Worm (Caenorhabditis elegans) whole organism, dauer: ENCODE measurements around the gene let-418.

Experiments used
- unc-62 ChIP-seq: sonication (generic microtip); optimal IDR thresholded peaks from 2 replicates; lab custom pipeline; 2017; ENCODE audit warnings: missing biosample characterization, missing genetic modification reagents, missing genetic modification characterization

let-418 gene

DNA sequence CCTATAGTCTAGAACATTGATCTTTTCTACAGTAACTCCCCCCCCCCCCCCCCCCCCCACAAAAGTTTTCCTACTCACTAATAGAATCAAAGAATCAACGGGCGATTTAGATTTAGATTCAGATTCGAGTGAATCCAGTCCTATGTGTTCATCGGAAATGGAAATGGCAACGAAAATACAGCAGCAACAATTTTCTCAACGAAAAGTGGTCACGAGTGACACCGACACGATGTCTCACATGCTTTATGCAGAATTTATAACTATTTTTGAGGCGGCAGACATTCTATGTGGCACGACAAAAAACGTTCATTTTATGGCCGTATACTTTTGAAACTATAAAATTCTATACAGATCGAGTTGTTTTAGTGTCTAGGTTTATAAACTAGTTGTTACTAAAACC is 18.5 kb downstream of the let-418 start:
- no peak for TF ChIP-seq unc-62

DNA sequence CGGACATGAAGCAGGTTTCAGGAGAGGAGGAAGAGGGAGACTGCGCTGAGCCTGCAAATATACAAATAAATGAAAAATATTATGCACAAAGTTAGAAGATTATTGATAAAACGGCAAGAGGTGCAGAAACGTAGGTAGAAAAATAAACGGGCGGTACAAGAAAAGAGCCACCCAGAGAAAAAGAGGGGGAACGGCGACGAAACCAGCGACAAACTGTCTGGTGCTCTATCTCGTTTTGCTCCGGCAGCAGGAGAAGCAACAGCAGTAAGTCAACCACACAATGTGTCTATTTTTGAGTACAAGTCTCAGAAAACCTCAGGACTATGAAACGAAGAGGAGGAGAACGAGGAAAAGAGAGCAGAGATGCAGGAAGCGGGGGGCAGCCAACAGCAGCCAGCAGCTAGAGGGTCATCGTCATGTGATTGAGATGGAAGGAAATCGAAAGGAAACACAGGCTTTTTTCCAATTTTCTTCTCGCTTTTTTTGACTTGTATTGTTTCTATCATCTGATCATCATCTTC is 19.1 kb downstream of the let-418 start, which contains the start of gene F26F12.3:
TSS of gene F26F12.3 (minus strand) at position 51 of the 521 bp plus-strand sequence.
- TF ChIP-seq unc-62 = no peak

DNA sequence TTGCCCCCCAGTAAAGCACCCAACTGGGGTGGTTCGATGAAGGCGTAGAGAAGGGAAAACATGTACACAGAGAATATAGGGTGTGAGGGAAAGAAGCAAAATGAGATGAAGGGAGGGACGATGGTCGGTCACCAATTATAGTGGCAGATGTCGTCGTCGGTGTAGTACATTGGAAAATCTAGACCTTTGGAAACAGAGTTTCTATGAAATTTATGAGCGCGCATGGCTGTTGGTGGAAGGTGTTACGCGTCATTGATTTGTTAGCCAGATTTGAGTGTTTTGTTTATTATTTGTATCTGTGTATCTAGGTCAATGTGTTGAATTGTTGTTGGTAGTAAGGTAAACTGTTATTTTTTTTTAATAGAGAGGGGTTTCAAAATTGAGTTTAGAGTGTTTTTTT is 20.1 kb downstream of the let-418 start:
- TF ChIP-seq unc-62 = no peak

DNA sequence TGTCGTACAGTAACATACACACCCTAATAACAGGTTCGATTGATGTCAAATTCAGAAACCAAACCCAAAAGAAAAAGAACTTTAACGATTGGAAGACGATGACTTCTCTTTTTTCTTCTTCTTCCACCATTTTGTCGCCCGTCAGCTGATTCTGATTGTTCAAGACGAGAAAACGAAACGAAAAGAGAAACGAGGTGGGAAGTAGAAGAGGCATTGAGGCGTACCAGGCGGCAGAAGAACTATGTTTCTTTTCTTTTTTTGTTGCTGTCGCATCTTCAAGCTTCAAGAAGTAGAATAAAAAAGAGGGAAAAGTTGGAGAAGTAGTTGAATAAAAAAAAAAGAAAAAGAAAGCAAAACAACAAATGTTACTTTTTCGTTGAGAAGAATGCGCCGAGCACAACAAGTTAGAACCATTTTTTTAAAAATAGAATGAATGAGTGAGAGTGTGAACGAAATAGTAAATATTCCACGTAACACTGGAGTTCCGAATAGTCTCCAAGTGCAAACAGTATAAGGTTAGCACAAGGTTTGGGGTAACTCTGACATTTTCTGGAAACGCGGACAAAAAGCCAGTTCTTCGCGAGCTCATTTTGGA is 21.5 kb downstream of the let-418 start:
- TF ChIP-seq unc-62 = no peak

DNA sequence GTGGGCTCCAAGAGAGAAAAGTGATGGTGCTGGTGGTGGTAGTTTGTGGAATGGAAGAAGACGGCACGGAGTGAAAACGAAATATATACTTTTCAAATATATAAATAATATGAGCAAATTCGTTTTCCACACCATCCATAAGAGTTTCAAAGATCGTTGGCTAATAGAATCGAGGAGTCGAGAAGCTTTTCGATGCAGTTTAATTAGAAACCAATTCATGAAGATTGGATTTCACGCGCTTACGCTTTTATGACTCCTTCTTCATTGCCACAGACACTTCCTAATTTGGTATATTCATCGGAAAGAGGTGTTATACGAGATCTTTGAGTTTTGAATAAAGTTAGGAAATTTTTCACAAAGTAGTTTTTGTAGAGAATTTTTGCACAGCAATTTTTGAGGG is 24.0 kb downstream of the let-418 start:
- no peak for TF ChIP-seq unc-62

DNA sequence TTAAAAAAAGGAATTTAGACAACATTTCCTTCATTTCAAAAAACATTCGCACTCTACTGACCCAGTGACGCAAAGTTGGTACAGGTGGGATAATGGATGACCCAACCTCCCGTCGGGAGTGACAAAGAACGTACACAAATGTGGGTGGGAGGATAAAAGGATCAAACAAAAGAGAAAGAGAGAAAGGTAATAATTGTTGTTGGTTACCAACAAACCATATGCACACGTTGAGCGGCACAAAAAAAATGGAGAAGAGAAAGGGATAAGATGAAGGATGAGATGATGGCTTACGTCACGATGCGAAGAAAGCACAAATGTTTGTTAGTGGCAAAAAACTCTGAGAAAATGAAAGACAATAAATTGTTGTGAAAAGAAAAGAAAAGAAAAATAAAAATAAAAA is 25.0 kb downstream of the let-418 start:
- no peak for TF ChIP-seq unc-62

DNA sequence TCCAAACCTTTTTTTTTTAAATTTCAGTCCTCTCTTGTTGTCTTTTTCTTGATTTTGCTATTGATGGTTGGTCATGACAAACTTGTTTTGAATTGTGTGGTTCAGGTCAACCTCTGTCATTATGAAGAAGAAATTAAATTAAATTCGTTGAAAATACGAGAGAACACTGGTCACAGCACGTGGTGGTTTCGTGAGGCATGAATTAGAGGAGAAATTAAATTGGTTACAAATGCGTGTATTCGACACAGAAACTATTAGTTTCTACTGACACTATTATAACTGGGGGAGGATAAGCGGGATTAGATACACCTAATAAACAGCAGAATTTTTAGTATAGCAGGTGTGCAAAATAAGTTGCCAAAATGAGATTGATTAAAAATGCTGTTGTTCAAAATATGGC is 25.5 kb downstream of the let-418 start:
- no peak for TF ChIP-seq unc-62

DNA sequence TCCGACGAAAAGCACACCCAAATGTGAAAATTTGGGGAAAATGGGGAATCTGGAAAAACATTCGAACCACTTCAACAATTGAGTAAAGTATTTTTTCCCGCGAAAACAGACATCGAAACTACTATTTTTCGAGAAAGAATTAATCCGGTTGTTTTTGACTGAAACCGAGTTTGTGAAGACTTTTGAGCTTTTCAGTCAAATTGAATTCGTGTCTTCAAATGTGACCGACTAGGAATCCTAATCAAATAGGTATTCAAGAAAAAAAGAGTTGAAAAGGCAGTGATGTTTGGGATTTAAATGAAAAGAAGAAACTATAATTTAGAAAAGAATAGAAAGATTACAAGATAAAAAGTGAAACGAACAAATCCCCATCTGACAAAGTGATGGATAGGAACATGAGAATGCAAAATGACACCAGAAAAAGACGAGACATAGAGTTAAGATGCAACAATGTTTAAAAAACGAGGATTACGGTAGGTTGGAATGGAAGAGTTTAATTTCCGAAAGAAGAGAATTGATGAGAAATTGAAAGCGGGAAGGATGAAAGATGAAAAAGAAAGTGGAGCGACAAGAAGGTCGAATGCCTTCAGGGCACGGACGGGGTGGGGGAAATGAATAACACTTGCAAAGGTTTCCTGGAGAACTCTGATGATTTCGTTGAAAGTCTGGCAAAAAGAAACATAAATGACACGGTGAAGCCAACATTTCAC is 36.0 kb downstream of the let-418 start, which contains the start of gene F26F12.8:
TSS of gene F26F12.8 (minus strand) at position 51 of the 710 bp plus-strand sequence.
- TF ChIP-seq unc-62 = no peak

DNA sequence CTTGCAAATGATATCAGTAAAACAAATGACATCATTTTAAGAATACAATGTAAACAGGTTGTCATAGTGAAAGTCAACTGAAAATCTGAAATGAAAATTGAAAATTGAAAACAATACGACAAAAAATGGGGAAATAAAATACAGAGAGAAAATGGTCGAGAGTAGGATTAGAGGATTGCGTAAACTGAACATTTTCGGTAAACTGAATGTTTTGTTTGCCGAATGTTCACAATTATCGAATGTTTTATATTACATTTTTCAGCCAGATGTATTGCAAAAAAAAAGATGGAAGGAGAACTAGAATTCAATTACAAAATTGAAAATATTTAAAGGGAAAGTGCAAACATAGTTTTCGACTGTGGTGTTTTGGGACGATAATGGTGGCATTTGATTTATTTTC is 38.5 kb downstream of the let-418 start, which contains the start of gene F26F12.5:
TSS of gene F26F12.5 (minus strand) at position 101 of the 400 bp plus-strand sequence.
- TF ChIP-seq unc-62 = no peak

DNA sequence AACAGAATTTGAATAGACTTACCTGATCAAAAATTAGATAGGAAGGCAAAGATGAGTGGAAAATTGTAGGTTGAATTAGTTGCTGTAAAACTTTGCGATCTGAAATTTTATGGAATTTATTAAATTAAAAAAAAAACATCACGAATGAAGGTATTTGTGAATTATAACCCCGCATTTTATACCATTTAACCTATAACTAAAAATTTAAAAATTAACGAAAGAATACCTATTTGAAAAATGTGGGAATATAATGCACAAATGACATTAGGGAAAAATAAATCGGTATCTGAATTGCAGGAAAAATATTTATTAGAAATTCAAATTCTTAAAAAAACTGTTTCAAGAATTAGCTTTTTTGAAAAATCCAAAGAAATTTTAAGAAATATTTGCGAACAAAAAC is 42.6 kb downstream of the let-418 start, which contains the start of gene F26F12.4:
TSS of gene F26F12.4 (minus strand) at position 101 of the 400 bp plus-strand sequence.
- no peak for TF ChIP-seq unc-62

DNA sequence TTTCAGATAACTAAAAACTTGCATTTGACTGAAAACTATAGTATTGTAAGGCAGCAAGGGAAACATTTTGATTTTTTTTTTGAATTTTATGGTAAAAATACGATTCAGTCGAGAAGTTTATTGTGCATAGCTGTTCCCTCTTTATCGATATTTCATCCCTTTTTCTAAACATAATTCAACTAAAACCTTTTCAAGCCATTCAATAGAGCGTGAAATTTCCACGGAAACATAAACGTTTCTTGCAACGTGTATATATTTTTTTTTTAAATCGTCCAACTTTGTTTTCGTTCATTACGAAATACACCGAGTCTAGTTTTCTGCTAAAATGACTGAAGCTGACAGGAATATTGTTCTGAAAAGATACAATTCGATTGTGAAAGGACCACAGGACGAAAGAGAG is 45.1 kb downstream of the let-418 start, which contains the start of gene C02G6.2:
TSS of gene C02G6.2 (plus strand) at position 301 of the 400 bp plus-strand sequence.
- TF ChIP-seq unc-62 = no peak

DNA sequence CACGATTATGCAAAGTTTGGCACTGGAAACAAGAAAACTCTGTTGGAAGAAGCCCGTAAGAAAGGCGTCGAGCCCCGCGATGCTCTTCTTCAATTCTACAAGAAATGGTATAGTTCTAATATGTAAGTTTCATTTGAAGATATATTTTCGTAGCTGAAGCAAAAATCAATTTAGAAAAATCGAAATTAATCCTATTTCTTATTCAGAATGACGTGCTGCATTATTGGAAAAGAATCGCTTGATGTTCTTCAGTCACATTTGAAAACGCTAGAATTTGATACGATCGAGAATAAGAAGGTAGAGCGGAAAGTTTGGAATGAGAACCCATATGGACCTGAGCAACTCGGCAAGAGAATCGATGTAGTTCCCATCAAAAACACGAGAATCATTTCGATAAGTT is 50.3 kb downstream of the let-418 start:
- no peak for TF ChIP-seq unc-62

DNA sequence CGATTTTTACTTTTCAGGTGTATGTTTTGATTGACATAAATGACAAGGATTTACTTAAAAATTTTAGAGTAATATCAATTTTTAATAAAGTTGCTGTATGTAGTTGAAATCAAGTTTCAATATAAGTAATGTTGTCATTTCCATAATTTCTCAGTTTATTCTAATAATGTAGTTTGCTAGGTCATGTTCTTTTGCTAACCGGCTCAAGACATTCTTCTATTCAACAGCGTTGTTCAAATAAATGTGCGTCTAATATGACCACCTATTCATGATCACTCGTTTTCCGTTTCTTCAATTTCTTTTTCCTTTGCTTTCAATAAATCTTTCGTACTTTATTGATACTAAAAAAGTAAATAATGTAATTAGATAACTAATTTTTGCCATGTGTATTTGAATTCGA is 53.4 kb downstream of the let-418 start, which contains the start of gene C02G6.3:
TSS of gene C02G6.3 (plus strand) at position 301 of the 400 bp plus-strand sequence.
- no peak for TF ChIP-seq unc-62

DNA sequence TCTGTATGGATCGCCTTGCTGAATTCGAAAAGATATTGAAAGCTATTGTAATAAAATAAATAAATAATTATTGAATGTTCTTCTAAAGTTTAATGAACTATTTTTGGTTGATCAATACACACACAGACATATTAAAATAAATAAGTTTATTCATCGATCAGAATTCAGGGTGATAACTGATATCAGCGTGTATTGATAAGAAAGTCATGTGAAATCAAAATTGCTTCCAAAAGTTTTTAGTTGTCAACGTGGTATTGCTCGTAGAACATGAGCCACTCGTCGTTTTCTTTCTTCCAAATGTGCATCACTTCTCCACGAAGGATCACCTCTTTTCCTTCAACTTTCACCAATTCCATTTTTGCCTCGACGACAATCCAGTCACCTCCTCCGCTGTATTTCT is 55.8 kb downstream of the let-418 start:
- no peak for TF ChIP-seq unc-62
